Fruit fly (Drosophila melanogaster): Measurements from ENCODE around the gene CG9515.
A peak's percentile ranks its signal among the peaks of the same experiment; 100 is the strongest.

Gene CG9515

dm6 chr2L:8951184-8951934 is 8.3 kb upstream of the CG9515 start, which contains the start of gene C1GalTA (continued):
- TF ChIP-seq Ptx1 (GFP tag; IDR thresholded peaks at IDR 0.05) = peak; percentile 98
- peak; percentile 99 for TF ChIP-seq CG13424 (tag; optimal IDR thresholded peaks at IDR 0.05)
- no peak; the same call in 2 of the 3 replicates for TF ChIP-seq CG11456 (GFP tag; IDR thresholded peaks at IDR 0.05)
- peak; percentile 39 for TF ChIP-seq emc (GFP tag; optimal IDR thresholded peaks at IDR 0.05)
- TF ChIP-seq pb (GFP tag; optimal IDR thresholded peaks at IDR 0.05) = peak; percentile 11
- TF ChIP-seq unpg (GFP tag; optimal IDR thresholded peaks at IDR 0.05) = peak; percentile 99
- TF ChIP-seq Dek (tag; optimal IDR thresholded peaks at IDR 0.05) = peak; percentile 97
- TF ChIP-seq jumu (GFP tag; optimal IDR thresholded peaks at IDR 0.05) = peak; percentile 9
- TF ChIP-seq CG1603 (tag; optimal IDR thresholded peaks at IDR 0.05) = peak; percentile 6
- no peak for TF ChIP-seq sr (GFP tag; IDR thresholded peaks at IDR 0.05)
- peak; percentile 89 for TF ChIP-seq Jarid2 (GFP tag; optimal IDR thresholded peaks at IDR 0.05)
- no peak for TF ChIP-seq Dfd (GFP tag; optimal IDR thresholded peaks at IDR 0.05)
- TF ChIP-seq CG14014 (GFP tag; IDR thresholded peaks at IDR 0.05) = peak; percentile 95
- no peak; the same call in 1 of the 2 replicates for TF ChIP-seq CG43689 (GFP tag; IDR thresholded peaks at IDR 0.05)
- no peak for TF ChIP-seq tna (GFP tag; IDR thresholded peaks at IDR 0.05; ENCODE audit: partially characterized antibody)
- peak; percentile 99 for TF ChIP-seq CG9727 (GFP tag; optimal IDR thresholded peaks at IDR 0.05)
- no peak for TF ChIP-seq cg (GFP tag; optimal IDR thresholded peaks at IDR 0.05)
- TF ChIP-seq CG8359 (GFP tag; optimal IDR thresholded peaks at IDR 0.05; ENCODE audit: borderline replicate concordance) = peak; percentile 90
- TF ChIP-seq kah (GFP tag; optimal IDR thresholded peaks at IDR 0.05) = peak; percentile 95
- TF ChIP-seq nau (GFP tag; optimal IDR thresholded peaks at IDR 0.05) = peak; percentile 93
- peak; percentile 58 for TF ChIP-seq disco-r (GFP tag; optimal IDR thresholded peaks at IDR 0.05)
- peak; percentile 100 for TF ChIP-seq CG10979 (tag; optimal IDR thresholded peaks at IDR 0.05)
- peak; percentile 62 for TF ChIP-seq CG8089 (GFP tag; optimal IDR thresholded peaks at IDR 0.05)
- peak; percentile 31 for TF ChIP-seq Bdp1 (GFP tag; optimal IDR thresholded peaks at IDR 0.05)
- TF ChIP-seq Hmr (GFP tag; optimal IDR thresholded peaks at IDR 0.05) = peak; percentile 99
- TF ChIP-seq tx (GFP tag; optimal IDR thresholded peaks at IDR 0.05) = peak; percentile 6
- TF ChIP-seq ci (GFP tag; IDR thresholded peaks at IDR 0.05) = peak; percentile 86
- no peak for TF ChIP-seq hth (optimal IDR thresholded peaks at IDR 0.05)
- TF ChIP-seq CG3995 (GFP tag; optimal IDR thresholded peaks at IDR 0.05) = peak; percentile 43
- no peak for TF ChIP-seq HLH4C (GFP tag; IDR thresholded peaks at IDR 0.05; ENCODE audit: partially characterized antibody)
- TF ChIP-seq Hr3 (GFP tag; optimal IDR thresholded peaks at IDR 0.05) = peak; percentile 97
- TF ChIP-seq Nf-YA (GFP tag; IDR thresholded peaks at IDR 0.05) = peak; percentile 89
- peak; percentile 40 for TF ChIP-seq Kr (GFP tag; optimal IDR thresholded peaks at IDR 0.05)
- TF ChIP-seq rib (GFP tag; IDR thresholded peaks at IDR 0.05) = peak; percentile 93
- TF ChIP-seq CG17385 (GFP tag; optimal IDR thresholded peaks at IDR 0.05) = peak; percentile 98
- no peak for TF ChIP-seq CG2129 (GFP tag; IDR thresholded peaks at IDR 0.05; ENCODE audit: partially characterized antibody)
- TF ChIP-seq pho (GFP tag; optimal IDR thresholded peaks at IDR 0.05) = peak; percentile 67
- no peak for TF ChIP-seq CG16813 (GFP tag; IDR thresholded peaks at IDR 0.05; ENCODE audit: partially characterized antibody)
- TF ChIP-seq CG11504 (tag; optimal IDR thresholded peaks at IDR 0.05) = peak; percentile 98
- peak; percentile 91 for TF ChIP-seq CG17568 (GFP tag; optimal IDR thresholded peaks at IDR 0.05)
- TF ChIP-seq Adf1 (GFP tag; IDR thresholded peaks at IDR 0.05) = peak; percentile 80
- TF ChIP-seq stc (GFP tag; IDR thresholded peaks at IDR 0.05) = peak; percentile 96
- peak; percentile 94 for TF ChIP-seq CG16815 (GFP tag; optimal IDR thresholded peaks at IDR 0.05)
- peak; percentile 88 for TF ChIP-seq CG14441 (GFP tag; IDR thresholded peaks at IDR 0.05)
- TF ChIP-seq Sry-δ (GFP tag; optimal IDR thresholded peaks at IDR 0.05) = no peak
- TF ChIP-seq vvl (GFP tag; IDR thresholded peaks at IDR 0.05) = peak; percentile 98
- TF ChIP-seq gem (tag; optimal IDR thresholded peaks at IDR 0.05) = peak; percentile 100
- TF ChIP-seq Bteb2 (GFP tag; optimal IDR thresholded peaks at IDR 0.05) = peak; percentile 78
- peak; percentile 61 for TF ChIP-seq CG17912 (GFP tag; optimal IDR thresholded peaks at IDR 0.05)
